Fruit fly (Drosophila melanogaster) whole organism, embryonic: ENCODE results near the gene Naa80.

Source experiments
- BtbVII ChIP-seq: fragments of 200-800 bp; sonication (Bioruptor generic); optimal IDR thresholded peaks from 3 replicates; lab custom pipeline; 2017; ENCODE audit warnings: missing biosample characterization, mild to moderate bottlenecking, missing genetic modification characterization
- CG10267 ChIP-seq: fragments of 200-800 bp; sonication (Bioruptor generic); optimal IDR thresholded peaks from 2 replicates; lab custom pipeline; 2018; ENCODE audit warnings: missing biosample characterization, mild to moderate bottlenecking, missing genetic modification characterization, moderate library complexity
- CG11398 ChIP-seq: fragments of 200-800 bp; sonication (Bioruptor generic); optimal IDR thresholded peaks from 2 replicates; lab custom pipeline; 2016; ENCODE audit warnings: missing biosample characterization, missing genetic modification characterization
- CG12155 ChIP-seq: fragments of 200-800 bp; sonication (Bioruptor generic); optimal IDR thresholded peaks from 3 replicates; lab custom pipeline; 2016; ENCODE audit warnings: missing biosample characterization, missing genetic modification characterization
- CG1233 ChIP-seq: fragments of 200-800 bp; sonication (Bioruptor generic); optimal IDR thresholded peaks from 4 replicates; lab custom pipeline; 2018; ENCODE audit warnings: missing biosample characterization, mild to moderate bottlenecking, missing genetic modification characterization
- CG13296 ChIP-seq: fragments of 200-800 bp; sonication (Bioruptor generic); optimal IDR thresholded peaks from 3 replicates; lab custom pipeline; 2018; ENCODE audit warnings: missing biosample characterization, mild to moderate bottlenecking, missing genetic modification characterization
- CG18764 ChIP-seq: fragments of 200-800 bp; sonication (Bioruptor generic); optimal IDR thresholded peaks from 3 replicates; lab custom pipeline; 2016; ENCODE audit warnings: missing biosample characterization, missing genetic modification characterization
- CG3163 ChIP-seq: fragments of 200-800 bp; sonication (Bioruptor generic); optimal IDR thresholded peaks from 3 replicates; lab custom pipeline; 2016; ENCODE audit warnings: missing biosample characterization, missing genetic modification characterization
- CG6175 ChIP-seq: fragments of 200-800 bp; sonication (Bioruptor generic); IDR thresholded peaks from 3 replicates; pipeline ENCODE4 v1.3.6; 2022; ENCODE audit warnings: missing biosample characterization, missing genetic modification characterization
- CG7271 ChIP-seq: fragments of 200-800 bp; sonication (Bioruptor generic); optimal IDR thresholded peaks from 2 replicates; lab custom pipeline; 2018; ENCODE audit warnings: missing biosample characterization, mild to moderate bottlenecking, missing genetic modification characterization, moderate library complexity
- CG7745 ChIP-seq: fragments of 200-800 bp; sonication (Bioruptor generic); optimal IDR thresholded peaks from 2 replicates; lab custom pipeline; 2018; ENCODE audit warnings: missing biosample characterization, mild to moderate bottlenecking, missing genetic modification characterization, moderate library complexity
- CoRest ChIP-seq: fragments of 200-800 bp; sonication (Bioruptor generic); optimal IDR thresholded peaks from 3 replicates; lab custom pipeline; 2018; ENCODE audit warnings: missing biosample characterization, mild to moderate bottlenecking, missing genetic modification characterization, moderate library complexity
- Drgx ChIP-seq: fragments of 200-800 bp; sonication (Bioruptor generic); IDR thresholded peaks from 2 replicates; pipeline ENCODE4 v1.3.6; 2022; ENCODE audit warnings: missing biosample characterization, missing genetic modification characterization
- Eip74EF ChIP-seq, 2 experiments: fragments of 200-800 bp in 1 of 2; fragments of >200 bp in 1 of 2; sonication (Bioruptor generic) in 1 of 2; optimal IDR thresholded peaks; 2 replicates each; lab custom pipeline; 2017 to 2019; ENCODE audit warnings: missing biosample characterization in 2 of 2, missing genetic modification characterization in 2 of 2, mild to moderate bottlenecking in 1 of 2, moderate library complexity in 1 of 2
- GATAe ChIP-seq: fragments of 200-800 bp; sonication (Bioruptor generic); conservative IDR thresholded peaks from 2 replicates; pipeline ENCODE4 v1.3.6; 2022; ENCODE audit warnings: missing biosample characterization, missing genetic modification characterization
- H15 ChIP-seq: fragments of 200-800 bp; sonication (Bioruptor generic); IDR thresholded peaks from 3 replicates; pipeline ENCODE4 v1.3.6; 2022; ENCODE audit warnings: missing biosample characterization, missing genetic modification characterization
- HHEX ChIP-seq: fragments of 200-800 bp; sonication (Bioruptor generic); optimal IDR thresholded peaks from 3 replicates; lab custom pipeline; 2017; ENCODE audit warnings: missing biosample characterization, mild to moderate bottlenecking, missing genetic modification characterization, missing genetic modification reagents
- Hr51 ChIP-seq, 2 experiments: fragments of 200-800 bp; sonication (Bioruptor generic); optimal IDR thresholded peaks; 2 replicates in 1 of 2; 3 replicates in 1 of 2; lab custom pipeline; 2016 to 2018; ENCODE audit warnings: missing biosample characterization in 2 of 2, missing genetic modification characterization in 2 of 2, mild to moderate bottlenecking in 1 of 2, moderate library complexity in 1 of 2
- Kr ChIP-seq: fragments of 200-800 bp; sonication (Bioruptor generic); optimal IDR thresholded peaks from 2 replicates; lab custom pipeline; 2017; ENCODE audit warnings: missing biosample characterization, mild to moderate bottlenecking, missing genetic modification characterization
- Med ChIP-seq: fragments of 200-800 bp; sonication (Bioruptor generic); peaks from one replicate; lab custom pipeline; 2016; ENCODE audit warnings: missing biosample characterization, missing genetic modification characterization, mild to moderate bottlenecking, inconsistent platforms, moderate library complexity
- Mes4 ChIP-seq: fragments of 200-800 bp; sonication (Bioruptor generic); optimal IDR thresholded peaks from 2 replicates; lab custom pipeline; 2016; ENCODE audit warnings: missing biosample characterization, missing genetic modification characterization
- NC2β ChIP-seq: fragments of 200-800 bp; sonication (Bioruptor generic); optimal IDR thresholded peaks from 2 replicates; lab custom pipeline; 2016; ENCODE audit warnings: missing biosample characterization, missing genetic modification characterization
- Opbp ChIP-seq: fragments of 200-800 bp; sonication (Bioruptor generic); IDR thresholded peaks from 3 replicates; pipeline ENCODE4 v1.3.6; 2022; ENCODE audit warnings: missing biosample characterization, missing genetic modification characterization; ENCODE audit not compliant: partially characterized antibody
- Rx ChIP-seq: fragments of 200-800 bp; sonication (Bioruptor generic); IDR thresholded peaks from 2 replicates; pipeline ENCODE4 v1.3.6; 2022; ENCODE audit warnings: missing biosample characterization, missing genetic modification characterization
- Sin3A ChIP-seq: fragments of >200 bp; optimal IDR thresholded peaks from 2 replicates; lab custom pipeline; 2018
- YL-1 ChIP-seq: fragments of 200-800 bp; sonication (Bioruptor generic); optimal IDR thresholded peaks from 3 replicates; lab custom pipeline; 2017; ENCODE audit warnings: missing biosample characterization, mild to moderate bottlenecking, missing genetic modification characterization
- amos ChIP-seq: fragments of 200-800 bp; sonication (Bioruptor generic); IDR thresholded peaks from 2 replicates; pipeline ENCODE4 v1.3.6; 2022; ENCODE audit warnings: missing biosample characterization, missing genetic modification characterization; ENCODE audit not compliant: partially characterized antibody
- chinmo ChIP-seq: fragments of 200-800 bp; sonication (Bioruptor generic); IDR thresholded peaks from 4 replicates; pipeline ENCODE4 v1.3.6; 2022; ENCODE audit warnings: missing biosample characterization, missing genetic modification characterization; ENCODE audit not compliant: partially characterized antibody
- chm ChIP-seq: fragments of 200-800 bp; sonication (Bioruptor generic); IDR thresholded peaks from 2 replicates; pipeline ENCODE4 v1.3.6; 2022; ENCODE audit warnings: missing biosample characterization, missing genetic modification characterization
- chn ChIP-seq: fragments of 200-800 bp; sonication (Bioruptor generic); optimal IDR thresholded peaks from 2 replicates; lab custom pipeline; 2016; ENCODE audit warnings: missing biosample characterization, missing genetic modification characterization
- da ChIP-seq: fragments of 200-800 bp; sonication (Bioruptor generic); optimal IDR thresholded peaks from 2 replicates; lab custom pipeline; 2016; ENCODE audit warnings: missing biosample characterization, missing genetic modification characterization
- dimm ChIP-seq: fragments of 200-800 bp; sonication (Bioruptor generic); IDR thresholded peaks from 2 replicates; pipeline ENCODE4 v1.3.6; 2022; ENCODE audit warnings: missing biosample characterization, missing genetic modification characterization
- dmrt11E ChIP-seq: fragments of 200-800 bp; sonication (Bioruptor generic); optimal IDR thresholded peaks from 3 replicates; lab custom pipeline; 2018; ENCODE audit warnings: missing biosample characterization, mild to moderate bottlenecking, missing genetic modification characterization, moderate library complexity
- en ChIP-seq: fragments of 200-800 bp; sonication (Bioruptor generic); optimal IDR thresholded peaks from 2 replicates; lab custom pipeline; 2016; ENCODE audit warnings: missing biosample characterization, missing genetic modification characterization
- fd102C ChIP-seq: fragments of 200-800 bp; sonication (Bioruptor generic); optimal IDR thresholded peaks from 2 replicates; lab custom pipeline; 2018; ENCODE audit warnings: missing biosample characterization, mild to moderate bottlenecking, missing genetic modification characterization, moderate library complexity
- gce ChIP-seq: fragments of 200-800 bp; sonication (Bioruptor generic); IDR thresholded peaks from 3 replicates; pipeline ENCODE4 v1.3.6; 2022; ENCODE audit warnings: missing biosample characterization, missing genetic modification characterization
- gem ChIP-seq: fragments of 200-800 bp; sonication (Bioruptor generic); optimal IDR thresholded peaks from 2 replicates; lab custom pipeline; 2019; ENCODE audit warnings: missing biosample characterization, mild to moderate bottlenecking, missing genetic modification characterization, moderate library complexity
- gro ChIP-seq: fragments of 200-800 bp; sonication (Bioruptor generic); optimal IDR thresholded peaks from 2 replicates; lab custom pipeline; 2016; ENCODE audit warnings: missing biosample characterization, missing genetic modification characterization
- gt ChIP-seq: fragments of 200-800 bp; sonication (Bioruptor generic); IDR thresholded peaks from 2 replicates; pipeline ENCODE4 v1.3.6; 2022; ENCODE audit warnings: missing biosample characterization, missing genetic modification characterization
- her ChIP-seq: fragments of 200-800 bp; sonication (Bioruptor generic); optimal IDR thresholded peaks from 2 replicates; lab custom pipeline; 2016; ENCODE audit warnings: missing biosample characterization, missing genetic modification characterization
- kni ChIP-seq: fragments of 200-800 bp; sonication (Bioruptor generic); optimal IDR thresholded peaks from 3 replicates; lab custom pipeline; 2017; ENCODE audit warnings: mild to moderate bottlenecking, missing biosample characterization, missing genetic modification reagents, missing genetic modification characterization
- lola ChIP-seq, 3 experiments: fragments of >200 bp in 2 of 3; fragments of 200-800 bp in 1 of 3; sonication (Bioruptor generic) in 1 of 3; optimal IDR thresholded peaks; 2 replicates each; lab custom pipeline; 2017 to 2019; ENCODE audit warnings: missing biosample characterization in 3 of 3, missing genetic modification characterization in 3 of 3, mild to moderate bottlenecking in 1 of 3, moderate library complexity in 1 of 3
- nmo ChIP-seq: fragments of 200-800 bp; sonication (Bioruptor generic); optimal IDR thresholded peaks from 2 replicates; lab custom pipeline; 2018; ENCODE audit warnings: missing biosample characterization, mild to moderate bottlenecking, missing genetic modification characterization, moderate library complexity
- otp ChIP-seq: fragments of 200-800 bp; sonication (Bioruptor generic); IDR thresholded peaks from 3 replicates; pipeline ENCODE4, ENCODE4 v1.3.6; 2022; ENCODE audit warnings: missing biosample characterization, missing genetic modification characterization
- p53 ChIP-seq: fragments of 200-800 bp; sonication (Bioruptor generic); optimal IDR thresholded peaks from 2 replicates; lab custom pipeline; 2016; ENCODE audit warnings: missing biosample characterization, missing genetic modification characterization
- pita ChIP-seq: fragments of 200-800 bp; sonication (Bioruptor generic); optimal IDR thresholded peaks from 2 replicates; lab custom pipeline; 2017; ENCODE audit warnings: missing biosample characterization, mild to moderate bottlenecking, missing genetic modification characterization
- sens ChIP-seq: fragments of 200-800 bp; sonication (Bioruptor generic); peaks from one replicate; lab custom pipeline; 2016; ENCODE audit warnings: missing biosample characterization, missing genetic modification characterization
- ssp ChIP-seq: fragments of 200-800 bp; sonication (Bioruptor generic); IDR thresholded peaks from 2 replicates; pipeline ENCODE4 v1.3.6; 2022; ENCODE audit warnings: missing biosample characterization, missing genetic modification characterization
- z ChIP-seq: fragments of 200-800 bp; sonication (Bioruptor generic); IDR thresholded peaks from 3 replicates; pipeline ENCODE4 v1.3.6; 2022; ENCODE audit warnings: missing biosample characterization, missing genetic modification characterization
- zf30C ChIP-seq: fragments of 200-800 bp; sonication (Bioruptor generic); optimal IDR thresholded peaks from 3 replicates; lab custom pipeline; 2018; ENCODE audit warnings: missing biosample characterization, mild to moderate bottlenecking, missing genetic modification characterization

Gene Naa80

dm6 chr3R:9777941-9778360 lies 10.3 kb downstream of the Naa80 start, which contains the start of gene RpS29 (continued):
- TF ChIP-seq her (GFP tag; lab: Kevin White, UChicago) (peak; percentile 89), H15 (peak; percentile 68; the same call in 1 of the 3 replicates), Eip74EF (GFP tag; optimal IDR thresholded peaks at IDR 0.05; lab: Kevin White, UChicago) (peak in 1 of 2 experiments; percentile 69), Med (GFP tag; lab: Kevin White, UChicago) (peak; percentile 99), nmo (GFP tag; lab: Kevin White, UChicago) (peak; percentile 78), Mes4 (peak; percentile 84), CG1233 (GFP tag; lab: Kevin White, UChicago) (peak; percentile 60), BtbVII (GFP tag; lab: Kevin White, UChicago) (peak; percentile 78), z (no peak), Drgx (0 out of 2 replicates have a peak, but pooled peaks have one; percentile 33), gt (GFP tag; lab: Robert Waterston, UW) (0 out of 2 replicates have a peak, but pooled peaks have one; percentile 10), HHEX (GFP tag; lab: Kevin White, UChicago) (peak; percentile 82), gem (tag; lab: Kevin White, UChicago) (peak; percentile 61), YL-1 (GFP tag; lab: Kevin White, UChicago) (peak; percentile 99), ssp (GFP tag; lab: Robert Waterston, UW) (peak; percentile 49), dimm (GFP tag; lab: Robert Waterston, UW) (no peak), CG3163 (GFP tag; lab: Kevin White, UChicago) (peak; percentile 80), amos (GFP tag; lab: Robert Waterston, UW) (peak; percentile 99), otp (GFP tag; lab: Robert Waterston, UW) (peak; percentile 66; the same call in 2 of the 3 replicates), Rx (GFP tag; lab: Robert Waterston, UW) (peak; percentile 73), GATAe (GFP tag; lab: Robert Waterston, UW) (no peak; the same call in 1 of the 2 replicates), lola (GFP tag; optimal IDR thresholded peaks at IDR 0.05; lab: Kevin White, UChicago) (peak in 1 of 3 experiments; percentile 39), CG13296 (GFP tag; lab: Kevin White, UChicago) (peak; percentile 90), CG6175 (GFP tag; lab: Robert Waterston, UW) (peak; percentile 84), gro (GFP tag; lab: Kevin White, UChicago) (peak; percentile 92), dmrt11E (tag; lab: Kevin White, UChicago) (peak; percentile 54), CG7271 (tag; lab: Kevin White, UChicago) (peak; percentile 60), chm (peak; percentile 79), CG11398 (GFP tag; lab: Kevin White, UChicago) (peak; percentile 65), p53 (peak; percentile 83), pita (GFP tag; lab: Kevin White, UChicago) (no peak), chinmo (peak; percentile 92), zf30C (GFP tag; lab: Kevin White, UChicago) (peak; percentile 57), CG10267 (tag; lab: Kevin White, UChicago) (peak; percentile 84), Opbp (GFP tag; lab: Robert Waterston, UW) (peak; percentile 97), kni (peak; percentile 78), NC2β (GFP tag; lab: Kevin White, UChicago) (peak; percentile 96), en (peak; percentile 59), Kr (GFP tag; lab: Kevin White, UChicago) (no peak), CoRest (tag; lab: Kevin White, UChicago) (peak; percentile 63), sens (GFP tag; lab: Kevin White, UChicago) (peak; percentile 95), chn (GFP tag; lab: Kevin White, UChicago) (peak; percentile 82), CG18764 (GFP tag; lab: Kevin White, UChicago) (peak; percentile 76), gce (peak; percentile 55; the same call in 1 of the 3 replicates), Hr51 (GFP tag; optimal IDR thresholded peaks at IDR 0.05; lab: Kevin White, UChicago) (peak; percentile 50 to 85), Sin3A (lab: Kevin White, UChicago) (peak; percentile 87), fd102C (GFP tag; lab: Kevin White, UChicago) (no peak), CG7745 (peak; percentile 1), da (GFP tag; lab: Kevin White, UChicago) (peak; percentile 52), CG12155 (GFP tag; lab: Kevin White, UChicago) (peak; percentile 97)
